Worm (Caenorhabditis elegans) whole organism, mixed stage, embryonic: Measurements from ENCODE around the gene clec-66.
A peak's percentile ranks its signal among the peaks of the same experiment; 100 is the strongest.

Experiments
- bed-3 ChIP-seq: fragments of 200-800 bp; sonication (Bioruptor generic); optimal IDR thresholded peaks from 3 replicates; lab custom pipeline; 2018; ENCODE audit warnings: mild to moderate bottlenecking, missing genetic modification characterization, moderate library complexity, missing compliant biosample characterization
- hlh-1 ChIP-seq: fragments of 150-350 bp; optimal IDR thresholded peaks from 2 replicates; lab custom pipeline; 2014; ENCODE audit warnings: missing biosample characterization, missing genetic modification reagents, missing genetic modification characterization
- lin-13 ChIP-seq: fragments of 150-350 bp; optimal IDR thresholded peaks from 2 replicates; lab custom pipeline; 2014; ENCODE audit warnings: missing biosample characterization, missing genetic modification characterization
- lin-32 ChIP-seq: fragments of 200-800 bp; sonication (Bioruptor generic); optimal IDR thresholded peaks from 2 replicates; lab custom pipeline; 2018; ENCODE audit warnings: mild to moderate bottlenecking, missing genetic modification characterization, missing compliant biosample characterization
- lsy-2 ChIP-seq: fragments of 150-350 bp; optimal IDR thresholded peaks from 2 replicates; lab custom pipeline; 2014; ENCODE audit warnings: missing biosample characterization, missing genetic modification characterization
- nhr-28 ChIP-seq: fragments of 150-350 bp; optimal IDR thresholded peaks from 2 replicates; lab custom pipeline; 2014; ENCODE audit warnings: missing biosample characterization, missing genetic modification characterization
- snpc-4 ChIP-seq: fragments of 150-350 bp; optimal IDR thresholded peaks from 2 replicates; lab custom pipeline; 2014; ENCODE audit warnings: missing biosample characterization, missing genetic modification characterization
- unc-62 ChIP-seq: fragments of 150-350 bp; optimal IDR thresholded peaks from 2 replicates; lab custom pipeline; 2014; ENCODE audit warnings: missing biosample characterization, missing genetic modification reagents, missing genetic modification characterization

- TF ChIP-seq lin-13 (tag; lab: Kevin White, UChicago): no peak
- TF ChIP-seq lin-32: no peak
- TF ChIP-seq snpc-4: no peak
- TF ChIP-seq nhr-28 (tag; lab: Kevin White, UChicago): no peak
- TF ChIP-seq bed-3 (GFP tag; lab: Kevin White, UChicago): no peak
- TF ChIP-seq hlh-1 (tag; lab: Kevin White, UChicago): peak; percentile 1
- peak; percentile 34 for TF ChIP-seq unc-62
- TF ChIP-seq lsy-2: peak; percentile 24
These were observed 49.1 kb downstream of the clec-66 start for ce11 chrII:12953297-12953696.
